Worm (Caenorhabditis elegans) whole organism, L2 larva: Measurements from ENCODE around the gene ins-8.
A peak's percentile ranks its signal among the peaks of the same experiment; 100 is the strongest.

Experiments
- C34F6.9 ChIP-seq: fragments of 150-350 bp; optimal IDR thresholded peaks from 2 replicates; lab custom pipeline; 2014; ENCODE audit warnings: missing biosample characterization, missing genetic modification characterization
- F13H6.1 ChIP-seq: sonication (generic microtip); optimal IDR thresholded peaks from 2 replicates; lab custom pipeline; 2016; ENCODE audit warnings: missing genetic modification characterization, missing compliant biosample characterization
- R02D3.7 ChIP-seq: fragments of 150-350 bp; optimal IDR thresholded peaks from 2 replicates; lab custom pipeline; 2014; ENCODE audit warnings: missing biosample characterization, missing genetic modification characterization
- Y55F3AM.14 ChIP-seq: fragments of 200-800 bp; sonication (Bioruptor generic); optimal IDR thresholded peaks from 2 replicates; lab custom pipeline; 2018; ENCODE audit warnings: mild to moderate bottlenecking, missing genetic modification characterization, missing compliant biosample characterization
- ZK546.5 ChIP-seq: sonication (generic microtip); optimal IDR thresholded peaks from 2 replicates; lab custom pipeline; 2017; ENCODE audit warnings: missing biosample characterization, missing genetic modification characterization
- alr-1 ChIP-seq: fragments of 150-350 bp; optimal IDR thresholded peaks from 2 replicates; lab custom pipeline; 2014; ENCODE audit warnings: missing biosample characterization, missing genetic modification characterization
- aly-2 ChIP-seq: fragments of 150-350 bp; optimal IDR thresholded peaks from 2 replicates; lab custom pipeline; 2014; ENCODE audit warnings: missing biosample characterization, missing genetic modification characterization
- ama-1 ChIP-seq: fragments of 150-350 bp; optimal IDR thresholded peaks from 2 replicates; lab custom pipeline; 2018; ENCODE audit warnings: inconsistent platforms
- blmp-1 ChIP-seq: sonication (generic microtip); optimal IDR thresholded peaks from 2 replicates; lab custom pipeline; 2017; ENCODE audit warnings: missing genetic modification characterization, mild to moderate bottlenecking, missing compliant biosample characterization, antibody characterized with exemption, moderate library complexity; ENCODE audit not compliant: insufficient read depth
- ceh-16 ChIP-seq: fragments of 150-350 bp; optimal IDR thresholded peaks from 2 replicates; lab custom pipeline; 2014; ENCODE audit warnings: missing biosample characterization, missing genetic modification characterization
- ceh-82 ChIP-seq: fragments of 150-350 bp; optimal IDR thresholded peaks from 2 replicates; lab custom pipeline; 2014; ENCODE audit warnings: missing biosample characterization, missing genetic modification characterization
- crh-2 ChIP-seq: sonication (generic microtip); optimal IDR thresholded peaks from 2 replicates; lab custom pipeline; 2017; ENCODE audit warnings: missing biosample characterization, missing genetic modification characterization
- dmd-4 ChIP-seq: sonication (generic microtip); optimal IDR thresholded peaks from 2 replicates; lab custom pipeline; 2017; ENCODE audit warnings: missing biosample characterization, missing genetic modification characterization
- egl-27 ChIP-seq: sonication (generic microtip); optimal IDR thresholded peaks from 3 replicates; lab custom pipeline; 2017; ENCODE audit warnings: missing biosample characterization, missing genetic modification reagents, missing genetic modification characterization
- elt-1 ChIP-seq: fragments of 150-350 bp; optimal IDR thresholded peaks from 2 replicates; lab custom pipeline; 2014; ENCODE audit warnings: missing biosample characterization, missing genetic modification characterization
- elt-3 ChIP-seq: sonication (generic microtip); optimal IDR thresholded peaks from 2 replicates; lab custom pipeline; 2017; ENCODE audit warnings: missing biosample characterization, missing genetic modification characterization
- fos-1 ChIP-seq: fragments of 150-350 bp; optimal IDR thresholded peaks from 2 replicates; lab custom pipeline; 2014; ENCODE audit warnings: missing biosample characterization, missing genetic modification characterization
- gmeb-1 ChIP-seq: fragments of 150-350 bp; optimal IDR thresholded peaks from 2 replicates; lab custom pipeline; 2014; ENCODE audit warnings: missing biosample characterization, missing genetic modification characterization
- lin-11 ChIP-seq: fragments of 150-350 bp; sonication (generic microtip); optimal IDR thresholded peaks from 2 replicates; lab custom pipeline; 2014; ENCODE audit warnings: missing biosample characterization, missing genetic modification characterization, inconsistent platforms, mixed read lengths
- lin-13 ChIP-seq: fragments of 150-350 bp; optimal IDR thresholded peaks from 2 replicates; lab custom pipeline; 2014; ENCODE audit warnings: missing biosample characterization, missing genetic modification reagents, missing genetic modification characterization
- lin-39 ChIP-seq: fragments of 150-350 bp; optimal IDR thresholded peaks from 2 replicates; lab custom pipeline; 2014; ENCODE audit warnings: missing biosample characterization, missing genetic modification reagents, missing genetic modification characterization
- lsy-2 ChIP-seq, 2 experiments: fragments of 150-350 bp in 1 of 2; sonication (generic microtip) in 1 of 2; optimal IDR thresholded peaks; 2 replicates each; lab custom pipeline; 2014 to 2017; ENCODE audit warnings: missing biosample characterization in 2 of 2, missing genetic modification characterization in 2 of 2
- mab-5 ChIP-seq: fragments of 150-350 bp; optimal IDR thresholded peaks from 2 replicates; lab custom pipeline; 2014; ENCODE audit warnings: missing biosample characterization, missing genetic modification characterization
- mbf-1 ChIP-seq: sonication (generic microtip); optimal IDR thresholded peaks from 2 replicates; lab custom pipeline; 2017; ENCODE audit warnings: missing biosample characterization, missing genetic modification characterization
- mdl-1 ChIP-seq, 2 experiments: fragments of 150-350 bp in 1 of 2; sonication (generic microtip) in 1 of 2; optimal IDR thresholded peaks; 2 replicates each; lab custom pipeline; 2017; ENCODE audit warnings: missing biosample characterization in 2 of 2, missing genetic modification characterization in 2 of 2
- nhr-10 ChIP-seq: sonication (generic microtip); optimal IDR thresholded peaks from 2 replicates; lab custom pipeline; 2017; ENCODE audit warnings: missing biosample characterization, missing genetic modification characterization
- nhr-11 ChIP-seq: fragments of 150-350 bp; optimal IDR thresholded peaks from 2 replicates; lab custom pipeline; 2014; ENCODE audit warnings: missing biosample characterization, missing genetic modification characterization
- nhr-12 ChIP-seq: fragments of 150-350 bp; optimal IDR thresholded peaks from 2 replicates; lab custom pipeline; 2014; ENCODE audit warnings: missing biosample characterization, missing genetic modification characterization
- nhr-129 ChIP-seq: fragments of 150-350 bp; optimal IDR thresholded peaks from 2 replicates; lab custom pipeline; 2014; ENCODE audit warnings: missing biosample characterization, missing genetic modification characterization
- nhr-21 ChIP-seq: fragments of 150-350 bp; optimal IDR thresholded peaks from 2 replicates; lab custom pipeline; 2014; ENCODE audit warnings: missing biosample characterization, missing genetic modification characterization
- nhr-23 ChIP-seq: fragments of 150-350 bp; optimal IDR thresholded peaks from 2 replicates; lab custom pipeline; 2014; ENCODE audit warnings: missing biosample characterization, missing genetic modification reagents, missing genetic modification characterization
- nhr-237 ChIP-seq: fragments of 150-350 bp; optimal IDR thresholded peaks from 2 replicates; lab custom pipeline; 2014; ENCODE audit warnings: missing biosample characterization, missing genetic modification characterization
- nhr-25 ChIP-seq: fragments of 150-350 bp; sonication (generic microtip); optimal IDR thresholded peaks from 3 replicates; lab custom pipeline; 2014; ENCODE audit warnings: missing biosample characterization, missing genetic modification characterization
- nhr-6 ChIP-seq: fragments of 150-350 bp; optimal IDR thresholded peaks from 2 replicates; lab custom pipeline; 2014; ENCODE audit warnings: missing biosample characterization, missing genetic modification characterization
- nhr-77 ChIP-seq: fragments of 150-350 bp; optimal IDR thresholded peaks from 2 replicates; lab custom pipeline; 2014; ENCODE audit warnings: missing biosample characterization, missing genetic modification characterization
- peb-1 ChIP-seq: fragments of 150-350 bp; optimal IDR thresholded peaks from 2 replicates; lab custom pipeline; 2014; ENCODE audit warnings: missing biosample characterization, missing genetic modification characterization
- sem-4 ChIP-seq: fragments of 150-350 bp; optimal IDR thresholded peaks from 2 replicates; lab custom pipeline; 2014; ENCODE audit warnings: missing biosample characterization, missing genetic modification reagents, missing genetic modification characterization
- skn-1 ChIP-seq: sonication (generic microtip); optimal IDR thresholded peaks from 2 replicates; lab custom pipeline; 2017; ENCODE audit warnings: missing biosample characterization, missing genetic modification characterization
- sma-3 ChIP-seq: sonication (generic microtip); optimal IDR thresholded peaks from 2 replicates; lab custom pipeline; 2016; ENCODE audit warnings: missing genetic modification reagents, missing genetic modification characterization, missing compliant biosample characterization
- sma-9 ChIP-seq, 2 experiments: fragments of 150-350 bp in 1 of 2; sonication (generic microtip) in 1 of 2; optimal IDR thresholded peaks; 2 replicates each; lab custom pipeline; 2014 to 2016; ENCODE audit warnings: missing genetic modification characterization in 2 of 2, mild to moderate bottlenecking in 1 of 2, missing biosample characterization in 1 of 2, missing compliant biosample characterization in 1 of 2, missing genetic modification reagents in 1 of 2, moderate library complexity in 1 of 2
- snpc-4 ChIP-seq: fragments of 150-350 bp; optimal IDR thresholded peaks from 2 replicates; lab custom pipeline; 2014; ENCODE audit warnings: missing biosample characterization, missing genetic modification characterization
- unc-39 ChIP-seq: fragments of 150-350 bp; optimal IDR thresholded peaks from 2 replicates; lab custom pipeline; 2014; ENCODE audit warnings: missing biosample characterization, missing genetic modification characterization
- unc-55 ChIP-seq: fragments of 150-350 bp; sonication (generic microtip); optimal IDR thresholded peaks from 3 replicates; lab custom pipeline; 2014; ENCODE audit warnings: missing biosample characterization, missing genetic modification reagents, missing genetic modification characterization
- unc-62 ChIP-seq: fragments of 150-350 bp; optimal IDR thresholded peaks from 2 replicates; lab custom pipeline; 2014; ENCODE audit warnings: missing biosample characterization, missing genetic modification reagents, missing genetic modification characterization
- zag-1 ChIP-seq: fragments of 150-350 bp; optimal IDR thresholded peaks from 2 replicates; lab custom pipeline; 2014; ENCODE audit warnings: missing biosample characterization, missing genetic modification characterization
- ztf-1 ChIP-seq: fragments of 200-800 bp; sonication (Bioruptor generic); conservative IDR thresholded peaks from 2 replicates; pipeline ENCODE4 v1.3.6; 2022; ENCODE audit warnings: missing genetic modification characterization, missing compliant biosample characterization
- ztf-11 ChIP-seq: sonication (generic microtip); optimal IDR thresholded peaks from 2 replicates; lab custom pipeline; 2017; ENCODE audit warnings: missing biosample characterization, missing genetic modification characterization
- ztf-4 ChIP-seq: fragments of 150-350 bp; optimal IDR thresholded peaks from 2 replicates; lab custom pipeline; 2014; ENCODE audit warnings: missing biosample characterization, missing genetic modification characterization

The ins-8 gene

ce11 chrIV:9678007-9678406 lies 2.7 kb downstream of the ins-8 start:
- TF ChIP-seq elt-3 (no peak), nhr-6 (tag; lab: Kevin White, UChicago) (no peak), gmeb-1 (no peak), skn-1 (no peak), snpc-4 (no peak), sma-3 (GFP tag; lab: Kevin White, UChicago) (no peak), peb-1 (tag; lab: Kevin White, UChicago) (no peak), mab-5 (no peak), elt-1 (tag; lab: Kevin White, UChicago) (no peak), unc-55 (GFP tag; lab: Kevin White, UChicago) (no peak), nhr-21 (tag; lab: Kevin White, UChicago) (no peak), nhr-12 (tag; lab: Kevin White, UChicago) (no peak)
- TF ChIP-seq, all 48 proteins: peak for 0

- TF ChIP-seq alr-1 (tag; lab: Kevin White, UChicago) = no peak
- no peak for TF ChIP-seq mbf-1 (tag; lab: Kevin White, UChicago)
- TF ChIP-seq sem-4 (tag; lab: Kevin White, UChicago) = peak; percentile 19
- no peak for TF ChIP-seq gmeb-1
- TF ChIP-seq nhr-6 (tag; lab: Kevin White, UChicago) = peak; percentile 53
- TF ChIP-seq aly-2 (tag; lab: Kevin White, UChicago) = no peak
- no peak for TF ChIP-seq ZK546.5
- peak; percentile 72 for TF ChIP-seq nhr-129
- TF ChIP-seq sma-3 (GFP tag; lab: Kevin White, UChicago) = peak; percentile 49
- peak; percentile 92 for TF ChIP-seq blmp-1 (tag; lab: Kevin White, UChicago)
- peak; percentile 51 for TF ChIP-seq zag-1 (tag; lab: Kevin White, UChicago)
- peak; percentile 94 for TF ChIP-seq sma-9 (GFP tag; optimal IDR thresholded peaks at IDR 0.05; lab: Kevin White, UChicago)
- no peak for TF ChIP-seq sma-9 (tag; optimal IDR thresholded peaks at IDR 0.05; lab: Kevin White, UChicago)
- TF ChIP-seq lin-39 (tag; lab: Kevin White, UChicago) = no peak
- TF ChIP-seq egl-27 (tag; lab: Kevin White, UChicago) = peak; percentile 69
- TF ChIP-seq ceh-16 (tag; lab: Kevin White, UChicago) = no peak
- peak; percentile 73 for TF ChIP-seq unc-55 (GFP tag; lab: Kevin White, UChicago)
- TF ChIP-seq C34F6.9 (tag; lab: Kevin White, UChicago) = peak; percentile 89
- TF ChIP-seq nhr-25 (tag; lab: Kevin White, UChicago) = no peak
- TF ChIP-seq dmd-4 (tag; lab: Kevin White, UChicago) = no peak
- TF ChIP-seq nhr-23 (tag; lab: Kevin White, UChicago) = no peak
- no peak for TF ChIP-seq ztf-1 (GFP tag; lab: Robert Waterston, UW)
- no peak for TF ChIP-seq ztf-4
- TF ChIP-seq snpc-4 = peak; percentile 43
- TF ChIP-seq mab-5 = peak; percentile 3
- TF ChIP-seq mdl-1 (tag; optimal IDR thresholded peaks at IDR 0.05; lab: Kevin White, UChicago) = peak; percentile 92 to 99
- no peak for TF ChIP-seq nhr-77
- TF ChIP-seq elt-1 (tag; lab: Kevin White, UChicago) = no peak
- TF ChIP-seq R02D3.7 (tag; lab: Kevin White, UChicago) = no peak
- peak; percentile 96 for TF ChIP-seq crh-2 (tag; lab: Kevin White, UChicago)
- TF ChIP-seq lin-13 (GFP tag; lab: Kevin White, UChicago) = peak; percentile 32
- TF ChIP-seq fos-1 (tag; lab: Kevin White, UChicago) = peak; percentile 51
- TF ChIP-seq ama-1 (lab: Kevin White, UChicago) = no peak
- TF ChIP-seq peb-1 (tag; lab: Kevin White, UChicago) = no peak
- TF ChIP-seq nhr-10 = no peak
- no peak for TF ChIP-seq ceh-82
- peak; percentile 14 to 79 for TF ChIP-seq lsy-2 (tag; optimal IDR thresholded peaks at IDR 0.05; lab: Kevin White, UChicago)
- no peak for TF ChIP-seq lin-11 (tag; lab: Kevin White, UChicago)
- TF ChIP-seq ztf-11 (tag; lab: Kevin White, UChicago) = no peak
- peak; percentile 85 for TF ChIP-seq F13H6.1 (tag; lab: Kevin White, UChicago)
- TF ChIP-seq unc-39 (tag; lab: Kevin White, UChicago) = no peak
- TF ChIP-seq unc-62 (GFP tag; lab: Kevin White, UChicago) = no peak
- no peak for TF ChIP-seq nhr-237
- no peak for TF ChIP-seq skn-1
- TF ChIP-seq elt-3 = no peak
- no peak for TF ChIP-seq nhr-11 (tag; lab: Kevin White, UChicago)
- TF ChIP-seq Y55F3AM.14 (GFP tag; lab: Kevin White, UChicago) = no peak
- no peak for TF ChIP-seq nhr-12 (tag; lab: Kevin White, UChicago)
- peak; percentile 67 for TF ChIP-seq nhr-21 (tag; lab: Kevin White, UChicago)
These were observed 3.3 kb downstream of the ins-8 start for ce11 chrIV:9677226-9677992.
